Worm (Caenorhabditis elegans) whole organism, late embryonic: ENCODE data around the gene R07E5.15.

ENCODE experiments used
- C38D4.7 ChIP-seq: fragments of 200-800 bp; sonication (Bioruptor generic); optimal IDR thresholded peaks from 2 replicates; lab custom pipeline; 2018; ENCODE audit warnings: mild to moderate bottlenecking, missing genetic modification characterization, moderate library complexity, missing compliant biosample characterization
- F13H6.1 ChIP-seq: sonication (generic microtip); optimal IDR thresholded peaks from 2 replicates; lab custom pipeline; 2016; ENCODE audit warnings: missing genetic modification characterization, missing compliant biosample characterization
- K09A11.1 ChIP-seq: sonication (generic microtip); optimal IDR thresholded peaks from 2 replicates; lab custom pipeline; 2017; ENCODE audit warnings: antibody characterized with exemption, mild to moderate bottlenecking, missing genetic modification characterization, missing compliant biosample characterization; ENCODE audit not compliant: insufficient read depth
- ahr-1 ChIP-seq: sonication (generic microtip); optimal IDR thresholded peaks from 2 replicates; lab custom pipeline; 2016; ENCODE audit warnings: missing genetic modification characterization, missing compliant biosample characterization
- ceh-18 ChIP-seq: sonication (generic microtip); optimal IDR thresholded peaks from 2 replicates; lab custom pipeline; 2016; ENCODE audit warnings: missing genetic modification characterization, missing compliant biosample characterization
- ceh-19 ChIP-seq: fragments of 200-800 bp; sonication (Bioruptor generic); optimal IDR thresholded peaks from 2 replicates; lab custom pipeline; 2018; ENCODE audit warnings: mild to moderate bottlenecking, missing genetic modification characterization, missing compliant biosample characterization
- ceh-2 ChIP-seq: sonication (generic microtip); optimal IDR thresholded peaks from 2 replicates; lab custom pipeline; 2016; ENCODE audit warnings: missing genotype, missing genetic modification characterization, missing compliant biosample characterization
- ceh-24 ChIP-seq: sonication (generic microtip); optimal IDR thresholded peaks from 2 replicates; lab custom pipeline; 2016; ENCODE audit warnings: mild to moderate bottlenecking, missing genetic modification characterization, missing compliant biosample characterization
- ceh-48 ChIP-seq: sonication (generic microtip); optimal IDR thresholded peaks from 2 replicates; lab custom pipeline; 2016; ENCODE audit warnings: missing genetic modification characterization, inconsistent platforms, missing compliant biosample characterization
- ceh-6 ChIP-seq: fragments of 200-800 bp; sonication (Bioruptor generic); optimal IDR thresholded peaks from 2 replicates; lab custom pipeline; 2018; ENCODE audit warnings: mild to moderate bottlenecking, missing genetic modification characterization, missing compliant biosample characterization
- che-1 ChIP-seq: sonication (generic microtip); optimal IDR thresholded peaks from 2 replicates; lab custom pipeline; 2016; ENCODE audit warnings: mild to moderate bottlenecking, missing genetic modification characterization, missing compliant biosample characterization
- dmd-4 ChIP-seq: sonication (generic microtip); optimal IDR thresholded peaks from 2 replicates; lab custom pipeline; 2016; ENCODE audit warnings: borderline replicate concordance, missing genetic modification characterization, missing compliant biosample characterization
- elt-2 ChIP-seq: sonication (generic microtip); optimal IDR thresholded peaks from 2 replicates; lab custom pipeline; 2016; ENCODE audit warnings: missing genetic modification reagents, missing genetic modification characterization, missing compliant biosample characterization
- eyg-1 ChIP-seq: sonication (generic microtip); optimal IDR thresholded peaks from 2 replicates; lab custom pipeline; 2016; ENCODE audit warnings: missing genotype, missing genetic modification characterization, missing compliant biosample characterization
- fax-1 ChIP-seq: sonication (generic microtip); optimal IDR thresholded peaks from 2 replicates; lab custom pipeline; 2016; ENCODE audit warnings: missing genotype, missing genetic modification characterization, missing compliant biosample characterization
- fkh-10 ChIP-seq: fragments of 150-350 bp; optimal IDR thresholded peaks from 2 replicates; lab custom pipeline; 2014; ENCODE audit warnings: missing biosample characterization, missing genetic modification reagents, missing genetic modification characterization
- gmeb-2 ChIP-seq: sonication (generic microtip); optimal IDR thresholded peaks from 2 replicates; lab custom pipeline; 2016; ENCODE audit warnings: missing genetic modification characterization, inconsistent platforms, missing compliant biosample characterization
- hlh-13 ChIP-seq: fragments of 200-800 bp; sonication (Bioruptor generic); optimal IDR thresholded peaks from 2 replicates; lab custom pipeline; 2018; ENCODE audit warnings: mild to moderate bottlenecking, missing genetic modification characterization, missing compliant biosample characterization
- hlh-15 ChIP-seq: sonication (generic microtip); optimal IDR thresholded peaks from 2 replicates; lab custom pipeline; 2016; ENCODE audit warnings: missing genetic modification characterization, missing compliant biosample characterization
- hlh-30 ChIP-seq: sonication (generic microtip); optimal IDR thresholded peaks from 2 replicates; lab custom pipeline; 2017; ENCODE audit warnings: antibody characterized with exemption, missing genetic modification characterization, missing compliant biosample characterization; ENCODE audit not compliant: insufficient read depth
- lim-6 ChIP-seq: sonication (generic microtip); optimal IDR thresholded peaks from 2 replicates; lab custom pipeline; 2016; ENCODE audit warnings: missing genetic modification characterization, missing compliant biosample characterization
- mec-3 ChIP-seq: sonication (generic microtip); optimal IDR thresholded peaks from 2 replicates; lab custom pipeline; 2016; ENCODE audit warnings: borderline replicate concordance, missing genetic modification characterization, missing compliant biosample characterization
- nfya-1 ChIP-seq: sonication (generic microtip); optimal IDR thresholded peaks from 2 replicates; lab custom pipeline; 2017; ENCODE audit warnings: missing genetic modification characterization, mild to moderate bottlenecking, missing compliant biosample characterization, antibody characterized with exemption, moderate library complexity
- nhr-232 ChIP-seq: sonication (generic microtip); optimal IDR thresholded peaks from 2 replicates; lab custom pipeline; 2016; ENCODE audit warnings: missing genetic modification characterization, missing compliant biosample characterization
- pag-3 ChIP-seq: sonication (generic microtip); optimal IDR thresholded peaks from 2 replicates; lab custom pipeline; 2016; ENCODE audit warnings: missing compliant biosample characterization, missing genetic modification characterization, borderline replicate concordance
- pha-4 ChIP-seq: fragments of 150-350 bp; optimal IDR thresholded peaks from 2 replicates; lab custom pipeline; 2018; ENCODE audit warnings: missing biosample characterization, missing genetic modification reagents, missing genetic modification characterization
- ref-2 ChIP-seq: sonication (generic microtip); optimal IDR thresholded peaks from 2 replicates; lab custom pipeline; 2016; ENCODE audit warnings: missing genetic modification characterization, missing compliant biosample characterization
- tbx-2 ChIP-seq: sonication (generic microtip); optimal IDR thresholded peaks from 2 replicates; lab custom pipeline; 2016; ENCODE audit warnings: missing genetic modification characterization, missing compliant biosample characterization
- tbx-7 ChIP-seq: sonication (generic microtip); optimal IDR thresholded peaks from 2 replicates; lab custom pipeline; 2016; ENCODE audit warnings: missing genotype, missing genetic modification characterization, missing compliant biosample characterization
- ttx-3 ChIP-seq: sonication (generic microtip); optimal IDR thresholded peaks from 2 replicates; lab custom pipeline; 2016; ENCODE audit warnings: missing genetic modification reagents, missing genetic modification characterization, missing compliant biosample characterization
- unc-3 ChIP-seq, 2 experiments: fragments of 200-800 bp in 1 of 2; sonication (Bioruptor generic) in 1 of 2; sonication (generic microtip) in 1 of 2; conservative IDR thresholded peaks in 1 of 2; optimal IDR thresholded peaks in 1 of 2; 2 replicates each; pipeline versions ENCODE4 v1.3.6 to Lab custom; 2016 to 2022; ENCODE audit warnings: missing compliant biosample characterization in 2 of 2, missing genetic modification characterization in 2 of 2, missing genetic modification reagents in 1 of 2
- unc-55 ChIP-seq: sonication (generic microtip); optimal IDR thresholded peaks from 2 replicates; lab custom pipeline; 2017; ENCODE audit warnings: missing biosample characterization, missing genetic modification reagents, missing genetic modification characterization
- zip-5 ChIP-seq: sonication (generic microtip); optimal IDR thresholded peaks from 2 replicates; lab custom pipeline; 2016; ENCODE audit warnings: missing genetic modification characterization, missing compliant biosample characterization
- ztf-16 ChIP-seq: sonication (generic microtip); optimal IDR thresholded peaks from 2 replicates; lab custom pipeline; 2017; ENCODE audit warnings: missing genetic modification characterization, missing compliant biosample characterization

The R07E5.15 gene

ce11 chrIII:4391938-4392337 is 9.3 kb upstream of the R07E5.15 start:
- TF ChIP-seq fkh-10 (GFP tag; lab: Kevin White, UChicago) (no peak), ref-2 (tag; lab: Kevin White, UChicago) (no peak), hlh-15 (tag; lab: Kevin White, UChicago) (no peak), ceh-24 (tag; lab: Kevin White, UChicago) (no peak), nhr-232 (tag; lab: Kevin White, UChicago) (no peak), che-1 (tag; lab: Kevin White, UChicago) (no peak), ceh-18 (tag; lab: Kevin White, UChicago) (no peak), ceh-19 (GFP tag; lab: Kevin White, UChicago) (no peak), tbx-7 (tag; lab: Kevin White, UChicago) (no peak), elt-2 (tag; lab: Kevin White, UChicago) (no peak)

ce11 chrIII:4394496-4394895 is 6.7 kb upstream of the R07E5.15 start, which contains the start of gene R07E5.4:
Gene R07E5.4, plus strand, starts transcription at chrIII:4394796.
- no peak for TF ChIP-seq unc-3 (GFP tag; conservative IDR thresholded peaks at IDR 0.05; lab: Robert Waterston, UW)
- no peak for TF ChIP-seq unc-3 (tag; optimal IDR thresholded peaks at IDR 0.05; lab: Kevin White, UChicago)
- no peak for TF ChIP-seq ceh-6
- no peak for TF ChIP-seq tbx-2 (tag; lab: Kevin White, UChicago)
- TF ChIP-seq gmeb-2 (tag; lab: Kevin White, UChicago): no peak
- TF ChIP-seq K09A11.1 (tag; lab: Kevin White, UChicago): no peak
- TF ChIP-seq ahr-1 (tag; lab: Kevin White, UChicago): no peak
- no peak for TF ChIP-seq lim-6
- TF ChIP-seq zip-5 (tag; lab: Kevin White, UChicago): no peak
- no peak for TF ChIP-seq eyg-1 (tag; lab: Kevin White, UChicago)
- no peak for TF ChIP-seq ceh-48 (tag; lab: Kevin White, UChicago)
- TF ChIP-seq ceh-2 (tag; lab: Kevin White, UChicago): no peak
- no peak for TF ChIP-seq dmd-4 (tag; lab: Kevin White, UChicago)
- TF ChIP-seq unc-55 (GFP tag; lab: Kevin White, UChicago): no peak
- no peak for TF ChIP-seq nhr-232 (tag; lab: Kevin White, UChicago)
- no peak for TF ChIP-seq C38D4.7 (GFP tag; lab: Kevin White, UChicago)
- TF ChIP-seq ztf-16: no peak

- TF ChIP-seq nfya-1 (tag; lab: Kevin White, UChicago) (peak; percentile 72), mec-3 (tag; lab: Kevin White, UChicago) (no peak), pha-4 (tag; lab: Kevin White, UChicago) (no peak)
Observed at ce11 chrIII:4395857-4396256, 5.4 kb upstream of the R07E5.15 start.

ce11 chrIII:4397115-4397514 is 4.1 kb upstream of the R07E5.15 start, which contains the start of gene R07E5.5:
Gene R07E5.5, plus strand, starts transcription at chrIII:4397415.
- TF ChIP-seq pag-3 (tag; lab: Kevin White, UChicago): no peak

ce11 chrIII:4398463-4398862 is 2.8 kb upstream of the R07E5.15 start, which contains the start of gene R07E5.6:
Gene R07E5.6, plus strand, starts transcription at chrIII:4398763.
- no peak for TF ChIP-seq ttx-3 (tag; lab: Kevin White, UChicago)
- TF ChIP-seq hlh-13: no peak
- no peak for TF ChIP-seq hlh-30 (tag; lab: Kevin White, UChicago)
- no peak for TF ChIP-seq che-1 (tag; lab: Kevin White, UChicago)
- TF ChIP-seq unc-3 (GFP tag; conservative IDR thresholded peaks at IDR 0.05; lab: Robert Waterston, UW): no peak
- no peak for TF ChIP-seq unc-3 (tag; optimal IDR thresholded peaks at IDR 0.05; lab: Kevin White, UChicago)
- no peak for TF ChIP-seq ceh-6
- no peak for TF ChIP-seq fax-1 (tag; lab: Kevin White, UChicago)
- no peak for TF ChIP-seq F13H6.1 (tag; lab: Kevin White, UChicago)
- TF ChIP-seq ahr-1 (tag; lab: Kevin White, UChicago): no peak
- no peak for TF ChIP-seq ceh-24 (tag; lab: Kevin White, UChicago)
